Worm (Caenorhabditis elegans): Measurements from ENCODE around the gene F25D1.3.

- TF ChIP-seq tbx-37 (GFP tag; conservative IDR thresholded peaks at IDR 0.05) (no peak), ama-1 (optimal IDR thresholded peaks at IDR 0.05) (no peak), hmg-4 (GFP tag; optimal IDR thresholded peaks at IDR 0.05) (no peak), aly-1 (tag; optimal IDR thresholded peaks at IDR 0.05) (no peak), ceh-36 (tag; optimal IDR thresholded peaks at IDR 0.05) (no peak), hmbx-1 (tag; optimal IDR thresholded peaks at IDR 0.05) (no peak), sea-1 (GFP tag; conservative IDR thresholded peaks at IDR 0.05) (no peak), ceh-13 (GFP tag; optimal IDR thresholded peaks at IDR 0.05) (no peak), pes-1 (GFP tag; IDR thresholded peaks at IDR 0.05) (no peak), B0310.2 (tag; optimal IDR thresholded peaks at IDR 0.05) (no peak), F13C5.2 (tag; optimal IDR thresholded peaks at IDR 0.05) (no peak), scrt-1 (GFP tag; IDR thresholded peaks at IDR 0.05) (no peak), tra-4 (tag; optimal IDR thresholded peaks at IDR 0.05) (no peak), hnd-1 (tag; optimal IDR thresholded peaks at IDR 0.05) (no peak)
Measured at ce11 chrV:10564830-10565365, 36.4 kb downstream of the F25D1.3 start, which contains the start of gene cat-4.
